Worm (Caenorhabditis elegans) whole organism, L2 larva: ENCODE results near the gene par-4.

Experiments used
- lin-13 ChIP-seq: fragments of 150-350 bp; optimal IDR thresholded peaks from 2 replicates; lab custom pipeline; 2014; ENCODE audit warnings: missing biosample characterization, missing genetic modification reagents, missing genetic modification characterization
- mbf-1 ChIP-seq: sonication (generic microtip); optimal IDR thresholded peaks from 2 replicates; lab custom pipeline; 2017; ENCODE audit warnings: missing biosample characterization, missing genetic modification characterization
- nhr-11 ChIP-seq: fragments of 150-350 bp; optimal IDR thresholded peaks from 2 replicates; lab custom pipeline; 2014; ENCODE audit warnings: missing biosample characterization, missing genetic modification characterization
- nhr-237 ChIP-seq: fragments of 150-350 bp; optimal IDR thresholded peaks from 2 replicates; lab custom pipeline; 2014; ENCODE audit warnings: missing biosample characterization, missing genetic modification characterization
- nhr-6 ChIP-seq: fragments of 150-350 bp; optimal IDR thresholded peaks from 2 replicates; lab custom pipeline; 2014; ENCODE audit warnings: missing biosample characterization, missing genetic modification characterization
- sem-4 ChIP-seq: fragments of 150-350 bp; optimal IDR thresholded peaks from 2 replicates; lab custom pipeline; 2014; ENCODE audit warnings: missing biosample characterization, missing genetic modification reagents, missing genetic modification characterization
- snpc-4 ChIP-seq: fragments of 150-350 bp; optimal IDR thresholded peaks from 2 replicates; lab custom pipeline; 2014; ENCODE audit warnings: missing biosample characterization, missing genetic modification characterization
- unc-39 ChIP-seq: fragments of 150-350 bp; optimal IDR thresholded peaks from 2 replicates; lab custom pipeline; 2014; ENCODE audit warnings: missing biosample characterization, missing genetic modification characterization
- unc-62 ChIP-seq: fragments of 150-350 bp; optimal IDR thresholded peaks from 2 replicates; lab custom pipeline; 2014; ENCODE audit warnings: missing biosample characterization, missing genetic modification reagents, missing genetic modification characterization
- ztf-4 ChIP-seq: fragments of 150-350 bp; optimal IDR thresholded peaks from 2 replicates; lab custom pipeline; 2014; ENCODE audit warnings: missing biosample characterization, missing genetic modification characterization

- TF ChIP-seq nhr-11 (tag; lab: Kevin White, UChicago): no peak
- TF ChIP-seq nhr-6 (tag; lab: Kevin White, UChicago): no peak
- TF ChIP-seq sem-4 (tag; lab: Kevin White, UChicago): no peak
- TF ChIP-seq mbf-1 (tag; lab: Kevin White, UChicago): no peak
- TF ChIP-seq ztf-4 (tag; lab: Kevin White, UChicago): no peak
- no peak for TF ChIP-seq unc-39 (tag; lab: Kevin White, UChicago)
- no peak for TF ChIP-seq lin-13 (GFP tag; lab: Kevin White, UChicago)
- TF ChIP-seq nhr-237 (tag; lab: Kevin White, UChicago): no peak
- TF ChIP-seq unc-62 (GFP tag; lab: Kevin White, UChicago): no peak
- TF ChIP-seq snpc-4 (tag; lab: Kevin White, UChicago): no peak
Observed at ce11 chrV:18146077-18146476, 47.6 kb downstream of the par-4 start, which contains the start of gene C14A6.3.
